Fruit fly (Drosophila melanogaster) whole organism, embryonic: Measurements from ENCODE around the gene CG7275.

Experiments used
- Asciz ChIP-seq: fragments of 200-800 bp; sonication (Bioruptor generic); optimal IDR thresholded peaks from 2 replicates; lab custom pipeline; 2017; ENCODE audit warnings: missing biosample characterization, mild to moderate bottlenecking, missing genetic modification characterization, missing genetic modification reagents
- BEAF-32 ChIP-seq: fragments of 200-800 bp; sonication (Bioruptor generic); optimal IDR thresholded peaks from 3 replicates; lab custom pipeline; 2017; ENCODE audit warnings: missing biosample characterization, missing genetic modification characterization, mild to moderate bottlenecking, moderate library complexity, missing genetic modification reagents
- CG1024 ChIP-seq: fragments of 200-800 bp; sonication (Bioruptor generic); IDR thresholded peaks from 2 replicates; pipeline ENCODE4 v1.3.6; 2022; ENCODE audit warnings: missing biosample characterization, missing genetic modification characterization
- CG10431 ChIP-seq: fragments of 200-800 bp; sonication (Bioruptor generic); optimal IDR thresholded peaks from 3 replicates; lab custom pipeline; 2018; ENCODE audit warnings: missing biosample characterization, mild to moderate bottlenecking, missing genetic modification characterization
- CG10543 ChIP-seq: fragments of 200-800 bp; sonication (Bioruptor generic); optimal IDR thresholded peaks from 3 replicates; lab custom pipeline; 2017; ENCODE audit warnings: missing biosample characterization, mild to moderate bottlenecking, missing genetic modification characterization, moderate library complexity
- CG11504 ChIP-seq: fragments of 200-800 bp; sonication (Bioruptor generic); optimal IDR thresholded peaks from 3 replicates; lab custom pipeline; 2019; ENCODE audit warnings: missing biosample characterization, mild to moderate bottlenecking, missing genetic modification characterization, moderate library complexity
- CG11560 ChIP-seq: fragments of 200-800 bp; sonication (Bioruptor generic); IDR thresholded peaks from 3 replicates; pipeline ENCODE4 v1.3.6; 2022; ENCODE audit warnings: missing biosample characterization, missing genetic modification characterization
- CG12744 ChIP-seq: fragments of 200-800 bp; sonication (Bioruptor generic); optimal IDR thresholded peaks from 2 replicates; lab custom pipeline; 2016; ENCODE audit warnings: missing biosample characterization, missing genetic modification characterization
- CG12769 ChIP-seq: fragments of 200-800 bp; sonication (Bioruptor generic); optimal IDR thresholded peaks from 2 replicates; lab custom pipeline; 2019; ENCODE audit warnings: missing biosample characterization, mild to moderate bottlenecking, missing genetic modification characterization, moderate library complexity
- CG13424 ChIP-seq: fragments of 200-800 bp; sonication (Bioruptor generic); optimal IDR thresholded peaks from 2 replicates; lab custom pipeline; 2019; ENCODE audit warnings: missing biosample characterization, mild to moderate bottlenecking, missing genetic modification characterization, moderate library complexity
- CG13894 ChIP-seq: fragments of 200-800 bp; sonication (Bioruptor generic); optimal IDR thresholded peaks from 3 replicates; lab custom pipeline; 2018; ENCODE audit warnings: missing biosample characterization, mild to moderate bottlenecking, missing genetic modification characterization, moderate library complexity
- CG14667 ChIP-seq: fragments of 200-800 bp; sonication (Bioruptor generic); IDR thresholded peaks from 2 replicates; pipeline ENCODE4 v1.3.6; 2022; ENCODE audit warnings: missing biosample characterization, missing genetic modification characterization
- CG17612 ChIP-seq: fragments of 200-800 bp; sonication (Bioruptor generic); IDR thresholded peaks from 2 replicates; pipeline ENCODE4 v1.3.6; 2022; ENCODE audit warnings: missing biosample characterization, missing genetic modification characterization
- CG18262 ChIP-seq: fragments of 200-800 bp; optimal IDR thresholded peaks from 3 replicates; lab custom pipeline; 2019; ENCODE audit warnings: missing biosample characterization, mild to moderate bottlenecking, missing genetic modification characterization, moderate library complexity
- CG2120 ChIP-seq: fragments of 200-800 bp; sonication (Bioruptor generic); optimal IDR thresholded peaks from 3 replicates; lab custom pipeline; 2016; ENCODE audit warnings: missing biosample characterization, missing genetic modification characterization
- CG3163 ChIP-seq: fragments of 200-800 bp; sonication (Bioruptor generic); optimal IDR thresholded peaks from 3 replicates; lab custom pipeline; 2016; ENCODE audit warnings: missing biosample characterization, missing genetic modification characterization
- CG34376 ChIP-seq: fragments of 200-800 bp; sonication (Bioruptor generic); optimal IDR thresholded peaks from 2 replicates; lab custom pipeline; 2018; ENCODE audit warnings: missing biosample characterization, mild to moderate bottlenecking, missing genetic modification characterization
- CG34422 ChIP-seq: fragments of 200-800 bp; sonication (Bioruptor generic); IDR thresholded peaks from 3 replicates; pipeline ENCODE4 v1.3.6; 2022; ENCODE audit warnings: missing biosample characterization, missing genetic modification characterization
- CG4360 ChIP-seq: fragments of 200-800 bp; sonication (Bioruptor generic); IDR thresholded peaks from 2 replicates; pipeline ENCODE4 v1.3.6; 2022; ENCODE audit warnings: missing biosample characterization, missing genetic modification characterization
- CG9609 ChIP-seq: fragments of 200-800 bp; sonication (Bioruptor generic); optimal IDR thresholded peaks from 3 replicates; lab custom pipeline; 2016; ENCODE audit warnings: missing biosample characterization, missing genetic modification characterization
- CG9727 ChIP-seq: fragments of 200-800 bp; sonication (Bioruptor generic); optimal IDR thresholded peaks from 3 replicates; lab custom pipeline; 2017; ENCODE audit warnings: missing biosample characterization, mild to moderate bottlenecking, missing genetic modification characterization
- CTCF ChIP-seq: fragments of 200-800 bp; sonication (Bioruptor generic); optimal IDR thresholded peaks from 2 replicates; lab custom pipeline; 2017; ENCODE audit warnings: missing biosample characterization, mild to moderate bottlenecking, missing genetic modification characterization, moderate library complexity
- Chrac-16 ChIP-seq: fragments of 200-800 bp; sonication (Bioruptor generic); optimal IDR thresholded peaks from 3 replicates; lab custom pipeline; 2016; ENCODE audit warnings: missing biosample characterization, missing genetic modification characterization
- GATAe ChIP-seq: fragments of 200-800 bp; sonication (Bioruptor generic); conservative IDR thresholded peaks from 2 replicates; pipeline ENCODE4 v1.3.6; 2022; ENCODE audit warnings: missing biosample characterization, missing genetic modification characterization
- H15 ChIP-seq: fragments of 200-800 bp; sonication (Bioruptor generic); IDR thresholded peaks from 3 replicates; pipeline ENCODE4 v1.3.6; 2022; ENCODE audit warnings: missing biosample characterization, missing genetic modification characterization
- HLH54F ChIP-seq: fragments of 200-800 bp; sonication (Bioruptor generic); optimal IDR thresholded peaks from 3 replicates; lab custom pipeline; 2016; ENCODE audit warnings: missing biosample characterization, missing genetic modification characterization
- HLHmδ ChIP-seq: fragments of 200-800 bp; sonication (Bioruptor generic); optimal IDR thresholded peaks from 2 replicates; lab custom pipeline; 2018; ENCODE audit warnings: missing biosample characterization, mild to moderate bottlenecking, missing genetic modification characterization, moderate library complexity
- Hr3 ChIP-seq: fragments of 200-800 bp; sonication (Bioruptor generic); optimal IDR thresholded peaks from 3 replicates; lab custom pipeline; 2016; ENCODE audit warnings: missing biosample characterization, missing genetic modification characterization
- Hr39 ChIP-seq: fragments of >200 bp; optimal IDR thresholded peaks from 2 replicates; lab custom pipeline; 2017
- MESR4 ChIP-seq: fragments of 200-800 bp; sonication (Bioruptor generic); optimal IDR thresholded peaks from 2 replicates; lab custom pipeline; 2018; ENCODE audit warnings: missing biosample characterization, mild to moderate bottlenecking, missing genetic modification characterization, moderate library complexity
- Mes4 ChIP-seq: fragments of 200-800 bp; sonication (Bioruptor generic); optimal IDR thresholded peaks from 2 replicates; lab custom pipeline; 2016; ENCODE audit warnings: missing biosample characterization, missing genetic modification characterization
- Nf-YC ChIP-seq: fragments of 200-800 bp; optimal IDR thresholded peaks from 3 replicates; lab custom pipeline; 2019; ENCODE audit warnings: missing biosample characterization, mild to moderate bottlenecking, missing genetic modification characterization, moderate library complexity
- Ptx1 ChIP-seq: fragments of 200-800 bp; sonication (Bioruptor generic); IDR thresholded peaks from 2 replicates; pipeline ENCODE4 v1.3.6; 2022; ENCODE audit warnings: missing biosample characterization, missing genetic modification characterization
- btn ChIP-seq: fragments of 200-800 bp; sonication (Bioruptor generic); optimal IDR thresholded peaks from 2 replicates; lab custom pipeline; 2016; ENCODE audit warnings: missing biosample characterization, missing genetic modification characterization
- cas ChIP-seq: fragments of 200-800 bp; sonication (Bioruptor generic); IDR thresholded peaks from 2 replicates; pipeline ENCODE4 v1.3.6; 2022; ENCODE audit warnings: missing biosample characterization, missing genetic modification characterization
- dati ChIP-seq: fragments of 200-800 bp; sonication (Bioruptor generic); IDR thresholded peaks from 2 replicates; pipeline ENCODE4 v1.3.6; 2022; ENCODE audit warnings: missing biosample characterization, missing genetic modification characterization
- dm ChIP-seq: fragments of 200-800 bp; sonication (Bioruptor generic); optimal IDR thresholded peaks from 3 replicates; lab custom pipeline; 2016; ENCODE audit warnings: missing biosample characterization, missing genetic modification characterization
- eve ChIP-seq, 2 experiments: fragments of >200 bp; optimal IDR thresholded peaks; 2 replicates each; lab custom pipeline; 2017; ENCODE audit warnings: missing biosample characterization in 2 of 2, missing genetic modification characterization in 2 of 2
- ewg ChIP-seq: fragments of 200-800 bp; sonication (Bioruptor generic); optimal IDR thresholded peaks from 3 replicates; lab custom pipeline; 2017; ENCODE audit warnings: mild to moderate bottlenecking, missing biosample characterization, missing genetic modification reagents, missing genetic modification characterization
- exex ChIP-seq: fragments of 200-800 bp; sonication (Bioruptor generic); optimal IDR thresholded peaks from 4 replicates; lab custom pipeline; 2018; ENCODE audit warnings: missing biosample characterization, mild to moderate bottlenecking, missing genetic modification characterization, moderate library complexity
- fu2 ChIP-seq: fragments of 200-800 bp; sonication (Bioruptor generic); optimal IDR thresholded peaks from 2 replicates; lab custom pipeline; 2016; ENCODE audit warnings: missing biosample characterization, missing genetic modification characterization
- gem ChIP-seq: fragments of 200-800 bp; sonication (Bioruptor generic); optimal IDR thresholded peaks from 2 replicates; lab custom pipeline; 2019; ENCODE audit warnings: missing biosample characterization, mild to moderate bottlenecking, missing genetic modification characterization, moderate library complexity
- maf-S ChIP-seq: fragments of 200-800 bp; sonication (Bioruptor generic); optimal IDR thresholded peaks from 2 replicates; lab custom pipeline; 2016; ENCODE audit warnings: missing biosample characterization, missing genetic modification characterization
- nerfin-2 ChIP-seq: fragments of 200-800 bp; sonication (Bioruptor generic); IDR thresholded peaks from 2 replicates; pipeline ENCODE4 v1.3.6; 2022; ENCODE audit warnings: missing biosample characterization, missing genetic modification characterization; ENCODE audit not compliant: partially characterized antibody
- pb ChIP-seq: fragments of 200-800 bp; sonication (Bioruptor generic); optimal IDR thresholded peaks from 3 replicates; lab custom pipeline; 2016; ENCODE audit warnings: missing biosample characterization, missing genetic modification characterization
- shn ChIP-seq: fragments of 200-800 bp; sonication (Bioruptor generic); optimal IDR thresholded peaks from 3 replicates; lab custom pipeline; 2016; ENCODE audit warnings: missing biosample characterization, missing genetic modification characterization
- tap ChIP-seq: fragments of 200-800 bp; optimal IDR thresholded peaks from 3 replicates; lab custom pipeline; 2019; ENCODE audit warnings: missing biosample characterization, mild to moderate bottlenecking, missing genetic modification characterization, moderate library complexity
- vnd ChIP-seq: fragments of 200-800 bp; sonication (Bioruptor generic); IDR thresholded peaks from 3 replicates; pipeline ENCODE4 v1.3.6; 2022; ENCODE audit warnings: missing biosample characterization, missing genetic modification characterization; ENCODE audit not compliant: partially characterized antibody
- wek ChIP-seq: fragments of 200-800 bp; sonication (Bioruptor generic); optimal IDR thresholded peaks from 3 replicates; lab custom pipeline; 2018; ENCODE audit warnings: missing biosample characterization, mild to moderate bottlenecking, missing genetic modification characterization, moderate library complexity

CG7275 gene

DNA sequence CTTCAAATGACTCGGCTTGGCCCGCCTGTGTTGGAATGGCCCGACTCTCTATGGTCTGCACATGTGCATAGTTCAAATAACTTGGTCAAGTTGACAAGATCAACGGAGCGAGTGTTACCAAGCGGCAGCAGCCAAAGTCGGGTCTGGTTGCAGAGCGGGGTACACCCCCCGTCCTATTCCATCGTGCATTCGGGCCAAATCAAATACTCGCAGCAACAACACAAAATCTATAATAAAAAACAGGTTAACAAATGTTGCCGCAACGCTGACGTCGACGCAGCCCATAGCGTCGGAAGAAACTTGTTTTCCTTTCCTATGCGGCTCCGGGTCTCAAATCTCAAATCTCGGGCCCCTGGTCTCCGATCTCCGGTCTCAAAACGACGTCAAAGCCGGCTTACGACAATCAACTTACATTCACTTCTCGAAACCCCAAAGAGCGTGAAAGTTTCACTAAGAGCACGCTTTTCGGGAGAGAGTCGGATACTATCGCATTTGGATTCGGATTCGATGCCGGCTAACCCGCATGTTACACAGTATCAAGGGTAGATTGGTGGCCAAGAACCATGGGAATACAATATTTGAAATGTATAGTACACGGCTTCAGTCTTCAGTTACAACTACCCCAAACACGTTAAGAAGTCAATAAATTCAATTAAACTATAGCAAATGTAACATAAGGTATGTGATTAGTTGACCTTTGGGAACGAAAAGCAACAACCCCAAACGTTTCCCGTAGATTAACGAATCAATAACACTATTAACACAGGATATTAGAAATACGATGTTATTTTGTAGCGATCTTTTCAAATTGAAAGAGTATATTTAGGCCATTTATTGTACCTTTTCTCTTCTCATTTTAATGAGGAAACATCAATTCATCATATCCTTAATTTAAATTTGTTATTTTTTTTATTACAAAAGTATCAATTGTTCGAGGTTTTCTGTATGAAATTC, 35.8 kb downstream of the CG7275 start (continued):
- TF ChIP-seq CG12744 (no peak), MESR4 (no peak), tap (tag; lab: Kevin White, UChicago) (no peak), H15 (no peak), HLH54F (GFP tag; lab: Kevin White, UChicago) (peak; percentile 68), CG34376 (GFP tag; lab: Kevin White, UChicago) (no peak), CG10431 (peak; percentile 15), BEAF-32 (no peak), CG34422 (peak; percentile 67), Asciz (GFP tag; lab: Kevin White, UChicago) (peak; percentile 46), GATAe (no peak), CG11560 (tag; lab: Robert Waterston, UW) (peak; percentile 52; the same call in 1 of the 3 replicates), nerfin-2 (no peak), Hr39 (lab: Kevin White, UChicago) (no peak), gem (peak; percentile 83), maf-S (GFP tag; lab: Kevin White, UChicago) (peak; percentile 28), CG9609 (GFP tag; lab: Kevin White, UChicago) (peak; percentile 52), Mes4 (GFP tag; lab: Kevin White, UChicago) (peak; percentile 46), Nf-YC (tag; lab: Kevin White, UChicago) (peak; percentile 57), shn (peak; percentile 48), dati (no peak), CG13424 (peak; percentile 68), CG2120 (GFP tag; lab: Kevin White, UChicago) (peak; percentile 76), CG14667 (peak; percentile 38), CTCF (GFP tag; lab: Kevin White, UChicago) (no peak), CG12769 (tag; lab: Kevin White, UChicago) (peak; percentile 61), HLHmδ (GFP tag; lab: Kevin White, UChicago) (peak; percentile 13), btn (GFP tag; lab: Kevin White, UChicago) (peak; percentile 38), CG3163 (GFP tag; lab: Kevin White, UChicago) (peak; percentile 93), Chrac-16 (GFP tag; lab: Kevin White, UChicago) (peak; percentile 53), exex (peak; percentile 3), fu2 (GFP tag; lab: Kevin White, UChicago) (peak; percentile 16), pb (GFP tag; lab: Kevin White, UChicago) (no peak), CG4360 (GFP tag; lab: Robert Waterston, UW) (peak; percentile 50; the same call in 1 of the 2 replicates), ewg (peak; percentile 50), CG10543 (GFP tag; lab: Kevin White, UChicago) (no peak), CG13894 (tag; lab: Kevin White, UChicago) (peak; percentile 3), vnd (GFP tag; lab: Robert Waterston, UW) (no peak), CG17612 (GFP tag; lab: Robert Waterston, UW) (no peak), cas (GFP tag; lab: Robert Waterston, UW) (no peak), CG18262 (tag; lab: Kevin White, UChicago) (peak; percentile 85), Ptx1 (GFP tag; lab: Robert Waterston, UW) (peak; percentile 34; the same call in 1 of the 2 replicates), wek (GFP tag; lab: Kevin White, UChicago) (no peak), eve (GFP tag; optimal IDR thresholded peaks at IDR 0.05; lab: Kevin White, UChicago) (peak in 1 of 2 experiments; percentile 92), CG9727 (GFP tag; lab: Kevin White, UChicago) (peak; percentile 80), dm (GFP tag; lab: Kevin White, UChicago) (peak; percentile 29), CG11504 (tag; lab: Kevin White, UChicago) (peak; percentile 68), Hr3 (GFP tag; lab: Kevin White, UChicago) (peak; percentile 65), CG1024 (no peak)
